Worm (Caenorhabditis elegans): ENCODE data around the gene spig-3.

DNA sequence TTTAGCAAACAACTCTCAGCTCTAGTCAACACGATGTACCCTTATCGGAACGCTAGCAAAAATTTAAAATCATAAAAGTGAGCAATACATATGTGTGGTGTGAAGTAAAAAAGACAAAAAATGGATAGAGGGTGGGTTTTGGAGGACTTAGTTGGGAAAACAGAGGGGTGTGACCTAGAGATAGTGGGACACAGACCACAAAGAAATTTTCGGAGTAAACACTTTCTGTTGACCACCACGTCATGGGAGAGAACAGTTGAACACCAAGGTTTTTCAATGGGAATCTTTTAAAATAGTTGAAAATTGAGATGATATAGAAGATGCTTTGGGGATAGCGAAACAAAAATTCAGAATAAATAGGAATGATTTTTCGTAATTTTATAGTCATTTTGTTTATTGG lies 17.7 kb upstream of the spig-3 start:
- TF ChIP-seq nfya-1 (tag; optimal IDR thresholded peaks at IDR 0.05) (no peak), rnt-1 (tag; optimal IDR thresholded peaks at IDR 0.05) (no peak), dve-1 (tag; optimal IDR thresholded peaks at IDR 0.05) (no peak), hlh-30 (tag; optimal IDR thresholded peaks at IDR 0.05; ENCODE audit: insufficient read depth) (no peak), nhr-11 (tag; optimal IDR thresholded peaks at IDR 0.05) (no peak), fkh-10 (GFP tag; optimal IDR thresholded peaks at IDR 0.05) (no peak), pag-3 (tag; optimal IDR thresholded peaks at IDR 0.05; ENCODE audit: borderline replicate concordance) (no peak), ama-1 (optimal IDR thresholded peaks at IDR 0.05) (no peak), fkh-6 (tag; optimal IDR thresholded peaks at IDR 0.05) (no peak), hlh-15 (tag; optimal IDR thresholded peaks at IDR 0.05) (no peak), ceh-19 (GFP tag; optimal IDR thresholded peaks at IDR 0.05) (no peak), Y22D7AL.16 (tag; optimal IDR thresholded peaks at IDR 0.05) (no peak)
